Fruit fly (Drosophila melanogaster): Measurements from ENCODE around the gene GstT3.
A peak's percentile ranks its signal among the peaks of the same experiment; 100 is the strongest.

The GstT3 gene

DNA sequence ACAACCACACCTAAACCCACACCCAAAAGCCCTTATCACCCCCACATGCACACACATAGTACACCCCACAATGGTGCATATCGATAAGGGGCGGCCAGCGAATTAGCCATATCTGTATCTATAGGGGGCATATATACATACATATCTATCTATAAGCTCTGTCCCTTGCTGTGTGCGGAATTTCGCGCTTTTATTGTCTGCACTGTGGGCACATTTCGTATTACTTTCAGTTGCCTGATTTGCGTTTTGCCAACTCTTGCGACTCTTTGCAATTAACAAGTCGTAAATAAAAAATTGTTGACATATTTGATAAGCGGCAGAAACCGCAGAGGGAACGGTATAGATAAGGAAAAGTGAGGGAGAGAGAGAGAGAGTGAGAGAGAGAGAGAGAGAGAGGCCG is 14.1 kb downstream of the GstT3 start (continued):
- TF ChIP-seq wek (GFP tag; optimal IDR thresholded peaks at IDR 0.05) (no peak), CG14050 (GFP tag; IDR thresholded peaks at IDR 0.05) (no peak), CG13624 (GFP tag; optimal IDR thresholded peaks at IDR 0.05) (no peak), hbn (GFP tag; IDR thresholded peaks at IDR 0.05; ENCODE audit: partially characterized antibody) (no peak), Rfx (GFP tag; IDR thresholded peaks at IDR 0.05) (0 out of 2 replicates have a peak, but pooled peaks have one; percentile 19), CG9727 (GFP tag; optimal IDR thresholded peaks at IDR 0.05) (no peak), CG6689 (GFP tag; IDR thresholded peaks at IDR 0.05) (no peak), Myb (GFP tag; optimal IDR thresholded peaks at IDR 0.05) (no peak), CG10366 (GFP tag; IDR thresholded peaks at IDR 0.05) (no peak), twi (tag; optimal IDR thresholded peaks at IDR 0.05) (no peak), CG5180 (GFP tag; optimal IDR thresholded peaks at IDR 0.05) (no peak), TFAM (GFP tag; optimal IDR thresholded peaks at IDR 0.05) (no peak), crp (GFP tag; optimal IDR thresholded peaks at IDR 0.05) (no peak), CG17186 (GFP tag; optimal IDR thresholded peaks at IDR 0.05) (no peak), CG34376 (GFP tag; optimal IDR thresholded peaks at IDR 0.05) (no peak), lbe (GFP tag; optimal IDR thresholded peaks at IDR 0.05) (peak; percentile 17), vvl (GFP tag; IDR thresholded peaks at IDR 0.05) (no peak), bcd (GFP tag; optimal IDR thresholded peaks at IDR 0.05) (no peak), Doc2 (GFP tag; IDR thresholded peaks at IDR 0.05) (no peak), btn (GFP tag; optimal IDR thresholded peaks at IDR 0.05) (no peak), Jarid2 (GFP tag; optimal IDR thresholded peaks at IDR 0.05) (no peak), scrt (GFP tag; optimal IDR thresholded peaks at IDR 0.05) (no peak), CG16815 (GFP tag; optimal IDR thresholded peaks at IDR 0.05) (no peak), CG2875 (GFP tag; optimal IDR thresholded peaks at IDR 0.05) (no peak), nau (GFP tag; optimal IDR thresholded peaks at IDR 0.05) (no peak), pnt (GFP tag; optimal IDR thresholded peaks at IDR 0.05) (no peak), zfh1 (GFP tag; IDR thresholded peaks at IDR 0.05) (no peak), CG10543 (GFP tag; optimal IDR thresholded peaks at IDR 0.05) (peak; percentile 23), Fer1 (GFP tag; optimal IDR thresholded peaks at IDR 0.05) (peak; percentile 29), CG1529 (GFP tag; optimal IDR thresholded peaks at IDR 0.05) (no peak), CG17328 (GFP tag; IDR thresholded peaks at IDR 0.05) (no peak), sug (tag; optimal IDR thresholded peaks at IDR 0.05) (peak; percentile 92), gfzf (GFP tag; optimal IDR thresholded peaks at IDR 0.05) (no peak), CG1603 (tag; optimal IDR thresholded peaks at IDR 0.05) (no peak), CG3281 (GFP tag; optimal IDR thresholded peaks at IDR 0.05) (peak; percentile 5), Med (GFP tag) (peak; percentile 43), otp (GFP tag; IDR thresholded peaks at IDR 0.05) (no peak), kni (GFP tag; optimal IDR thresholded peaks at IDR 0.05) (no peak), CG7963 (GFP tag; IDR thresholded peaks at IDR 0.05; ENCODE audit: partially characterized antibody) (no peak), Drgx (GFP tag; IDR thresholded peaks at IDR 0.05) (no peak), wdn (GFP tag; IDR thresholded peaks at IDR 0.05) (no peak), CG3407 (GFP tag; optimal IDR thresholded peaks at IDR 0.05) (no peak), Poxn (GFP tag; IDR thresholded peaks at IDR 0.05) (no peak), Trl (optimal IDR thresholded peaks at IDR 0.05) (peak in 1 of 2 experiments; percentile 60), Trl (GFP tag; optimal IDR thresholded peaks at IDR 0.05) (no peak), CG1233 (GFP tag; optimal IDR thresholded peaks at IDR 0.05) (no peak), onecut (GFP tag; IDR thresholded peaks at IDR 0.05) (no peak), CG2712 (tag; optimal IDR thresholded peaks at IDR 0.05) (no peak), B-H2 (GFP tag; optimal IDR thresholded peaks at IDR 0.05) (no peak), Vsx1 (GFP tag; optimal IDR thresholded peaks at IDR 0.05) (peak; percentile 26), ERR (GFP tag; optimal IDR thresholded peaks at IDR 0.05) (no peak), cg (GFP tag; optimal IDR thresholded peaks at IDR 0.05) (peak; percentile 30)

All from whole organism, embryonic.